Fruit fly (Drosophila melanogaster) Kc167 (cell line): Measurements from ENCODE around the gene plh.

ENCODE experiments used
- Myc ChIP-seq: fragments of >200 bp; optimal IDR thresholded peaks from 2 replicates; lab custom pipeline; 2017; ENCODE audit warnings: missing external identifiers
- Sin3A ChIP-seq: fragments of >200 bp; optimal IDR thresholded peaks from 2 replicates; lab custom pipeline; 2018; ENCODE audit warnings: missing external identifiers
- h ChIP-seq: fragments of >200 bp; optimal IDR thresholded peaks from 3 replicates; lab custom pipeline; 2018; ENCODE audit warnings: missing external identifiers
- insv ChIP-seq: fragments of >200 bp; optimal IDR thresholded peaks from 3 replicates; lab custom pipeline; 2018; ENCODE audit warnings: missing external identifiers
- psq ChIP-seq: fragments of >200 bp; optimal IDR thresholded peaks from 2 replicates; lab custom pipeline; 2017; ENCODE audit warnings: missing external identifiers

- TF ChIP-seq Sin3A (lab: Kevin White, UChicago) = no peak
- TF ChIP-seq h = no peak
- TF ChIP-seq insv (lab: Kevin White, UChicago) = no peak
- no peak for TF ChIP-seq psq
- no peak for TF ChIP-seq Myc (lab: Kevin White, UChicago)
Observed at dm6 chr3R:5037532-5037931, 26.7 kb upstream of the plh start.
